Fruit fly (Drosophila melanogaster) Kc167 (cell line): ENCODE measurements around the gene CG14983.

Experiments
- Myc ChIP-seq: fragments of >200 bp; optimal IDR thresholded peaks from 2 replicates; lab custom pipeline; 2017; ENCODE audit warnings: missing external identifiers
- Sin3A ChIP-seq: fragments of >200 bp; optimal IDR thresholded peaks from 2 replicates; lab custom pipeline; 2018; ENCODE audit warnings: missing external identifiers
- insv ChIP-seq: fragments of >200 bp; optimal IDR thresholded peaks from 3 replicates; lab custom pipeline; 2018; ENCODE audit warnings: missing external identifiers
- psq ChIP-seq: fragments of >200 bp; optimal IDR thresholded peaks from 2 replicates; lab custom pipeline; 2017; ENCODE audit warnings: missing external identifiers
- ttk ChIP-seq: sonication (Bioruptor generic); optimal IDR thresholded peaks from 2 replicates; lab custom pipeline; 2017; ENCODE audit warnings: missing external identifiers

dm6 chr3L:3908838-3909810 is 40.0 kb downstream of the CG14983 start:
- TF ChIP-seq psq = no peak
- no peak for TF ChIP-seq Myc (lab: Kevin White, UChicago)
- TF ChIP-seq ttk (lab: Kevin White, UChicago) = no peak
- no peak for TF ChIP-seq insv
- no peak for TF ChIP-seq Sin3A (lab: Kevin White, UChicago)
